Worm (Caenorhabditis elegans) whole organism, young adult: ENCODE measurements around the gene T21D12.14.

Experiments used
- B0261.1 ChIP-seq: sonication (generic microtip); optimal IDR thresholded peaks from 2 replicates; lab custom pipeline; 2016; ENCODE audit warnings: mild to moderate bottlenecking, missing genetic modification characterization, moderate library complexity, missing compliant biosample characterization
- C06A6.2 ChIP-seq: fragments of 200-800 bp; sonication (Bioruptor generic); conservative IDR thresholded peaks from 2 replicates; pipeline ENCODE4 v1.3.6; 2022; ENCODE audit warnings: missing genetic modification characterization, missing compliant biosample characterization
- C17E4.6 ChIP-seq: fragments of 200-800 bp; sonication (Bioruptor generic); IDR thresholded peaks from 2 replicates; pipeline ENCODE4 v1.3.6; 2022; ENCODE audit warnings: missing genetic modification reagents, missing genetic modification characterization, missing compliant biosample characterization
- D2030.7 ChIP-seq: fragments of 200-800 bp; sonication (Bioruptor generic); IDR thresholded peaks from 2 replicates; pipeline ENCODE4 v1.3.6; 2022; ENCODE audit warnings: missing genetic modification reagents, missing genetic modification characterization, missing compliant biosample characterization
- F10E7.11 ChIP-seq: sonication (generic microtip); optimal IDR thresholded peaks from 2 replicates; lab custom pipeline; 2017; ENCODE audit warnings: mild to moderate bottlenecking, missing genetic modification characterization, moderate library complexity, missing compliant biosample characterization
- F33H1.4 ChIP-seq: fragments of 200-800 bp; sonication (Bioruptor generic); IDR thresholded peaks from 2 replicates; pipeline ENCODE4 v1.3.6; 2022; ENCODE audit warnings: missing genetic modification reagents, missing genetic modification characterization, missing compliant biosample characterization
- F37B4.10 ChIP-seq: fragments of 200-800 bp; sonication (Bioruptor generic); IDR thresholded peaks from 2 replicates; pipeline ENCODE4 v1.3.6; 2022; ENCODE audit warnings: missing genetic modification characterization, missing compliant biosample characterization
- K11D2.4 ChIP-seq: fragments of 200-800 bp; sonication (Bioruptor generic); IDR thresholded peaks from 2 replicates; pipeline ENCODE4 v1.3.6; 2022; ENCODE audit warnings: missing genetic modification reagents, missing genetic modification characterization, missing compliant biosample characterization
- Y53G8AR.9 ChIP-seq: fragments of 200-800 bp; sonication (Bioruptor generic); conservative IDR thresholded peaks from 2 replicates; pipeline ENCODE4 v1.3.6; 2022; ENCODE audit warnings: missing genetic modification reagents, missing genetic modification characterization, missing compliant biosample characterization
- Y67H2A.10 ChIP-seq: fragments of 200-800 bp; sonication (Bioruptor generic); conservative IDR thresholded peaks from 2 replicates; pipeline ENCODE4 v1.3.6; 2022; ENCODE audit warnings: missing genetic modification reagents, missing genetic modification characterization, missing compliant biosample characterization
- Y79H2A.3 ChIP-seq: fragments of 200-800 bp; sonication (Bioruptor generic); conservative IDR thresholded peaks from 2 replicates; pipeline ENCODE4 v1.3.6; 2022; ENCODE audit warnings: missing genetic modification reagents, missing genetic modification characterization, missing compliant biosample characterization
- Y95B8A.8 ChIP-seq: fragments of 200-800 bp; sonication (Bioruptor generic); IDR thresholded peaks from 2 replicates; pipeline ENCODE4 v1.3.6; 2022; ENCODE audit warnings: missing genetic modification reagents, missing genetic modification characterization, missing compliant biosample characterization
- ZK185.1 ChIP-seq: sonication (generic microtip); optimal IDR thresholded peaks from 2 replicates; lab custom pipeline; 2016; ENCODE audit warnings: mild to moderate bottlenecking, missing genetic modification characterization, missing compliant biosample characterization; ENCODE audit not compliant: poor library complexity, severe bottlenecking
- aptf-2 ChIP-seq: fragments of 200-800 bp; sonication (Bioruptor generic); conservative IDR thresholded peaks from 2 replicates; pipeline ENCODE4 v1.3.6; 2022; ENCODE audit warnings: missing genetic modification reagents, missing genetic modification characterization, missing compliant biosample characterization
- attf-3 ChIP-seq: fragments of 200-800 bp; sonication (Bioruptor generic); conservative IDR thresholded peaks from 2 replicates; pipeline ENCODE4 v1.3.6; 2022; ENCODE audit warnings: missing genetic modification reagents, missing genetic modification characterization, missing compliant biosample characterization
- attf-6 ChIP-seq: fragments of 200-800 bp; sonication (Bioruptor generic); IDR thresholded peaks from 2 replicates; pipeline ENCODE4 v1.3.6; 2022; ENCODE audit warnings: missing genetic modification reagents, missing genetic modification characterization, missing compliant biosample characterization
- cebp-1 ChIP-seq, 2 experiments: fragments of 200-800 bp in 1 of 2; sonication (Bioruptor generic) in 1 of 2; sonication (generic microtip) in 1 of 2; IDR thresholded peaks in 1 of 2; optimal IDR thresholded peaks in 1 of 2; 2 replicates each; pipeline versions ENCODE4 v1.3.6 to Lab custom; 2017 to 2022; ENCODE audit warnings: missing compliant biosample characterization in 2 of 2, missing genetic modification characterization in 2 of 2, mild to moderate bottlenecking in 1 of 2, missing genetic modification reagents in 1 of 2, moderate library complexity in 1 of 2
- cebp-2 ChIP-seq: fragments of 200-800 bp; sonication (Bioruptor generic); IDR thresholded peaks from 2 replicates; pipeline ENCODE4 v1.3.6; 2022; ENCODE audit warnings: missing genetic modification characterization, missing compliant biosample characterization
- ceh-27 ChIP-seq: fragments of 200-800 bp; sonication (Bioruptor generic); optimal IDR thresholded peaks from 2 replicates; lab custom pipeline; 2018; ENCODE audit warnings: mild to moderate bottlenecking, missing genetic modification characterization, moderate library complexity, missing compliant biosample characterization
- dox-1 ChIP-seq: fragments of 200-800 bp; sonication (Bioruptor generic); IDR thresholded peaks from 2 replicates; pipeline ENCODE4 v1.3.6; 2022; ENCODE audit warnings: missing genetic modification reagents, missing genetic modification characterization, missing compliant biosample characterization
- dpff-1 ChIP-seq: sonication (generic microtip); optimal IDR thresholded peaks from 2 replicates; lab custom pipeline; 2017; ENCODE audit warnings: mild to moderate bottlenecking, missing genetic modification characterization, missing compliant biosample characterization
- egrh-3 ChIP-seq: fragments of 200-800 bp; sonication (Bioruptor generic); IDR thresholded peaks from 2 replicates; pipeline ENCODE4 v1.3.6; 2022; ENCODE audit warnings: missing genetic modification reagents, missing genetic modification characterization, missing compliant biosample characterization
- fkh-3 ChIP-seq: sonication (generic microtip); optimal IDR thresholded peaks from 2 replicates; lab custom pipeline; 2016; ENCODE audit warnings: mild to moderate bottlenecking, missing genetic modification characterization, missing compliant biosample characterization
- gei-17 ChIP-seq: fragments of 200-800 bp; sonication (Bioruptor generic); optimal IDR thresholded peaks from 2 replicates; lab custom pipeline; 2018; ENCODE audit warnings: mild to moderate bottlenecking, missing genetic modification characterization, missing compliant biosample characterization
- hlh-12 ChIP-seq: sonication (generic microtip); optimal IDR thresholded peaks from 2 replicates; lab custom pipeline; 2016; ENCODE audit warnings: missing genetic modification characterization, missing compliant biosample characterization
- hmg-1.2 ChIP-seq: fragments of 200-800 bp; sonication (Bioruptor generic); IDR thresholded peaks from 2 replicates; pipeline ENCODE4 v1.3.6; 2022; ENCODE audit warnings: missing genetic modification reagents, missing genetic modification characterization, missing compliant biosample characterization
- hsf-1 ChIP-seq: fragments of 200-800 bp; sonication (Bioruptor generic); IDR thresholded peaks from 2 replicates; pipeline ENCODE4 v1.3.6; 2022; ENCODE audit warnings: missing genetic modification reagents, missing genetic modification characterization, missing compliant biosample characterization
- lin-40 ChIP-seq: sonication (generic microtip); optimal IDR thresholded peaks from 2 replicates; lab custom pipeline; 2016; ENCODE audit warnings: missing genetic modification characterization, mild to moderate bottlenecking, missing compliant biosample characterization, missing genotype, missing genetic modification reagents
- lin-54 ChIP-seq: fragments of 200-800 bp; sonication (Bioruptor generic); optimal IDR thresholded peaks from 2 replicates; lab custom pipeline; 2018; ENCODE audit warnings: mild to moderate bottlenecking, missing genetic modification characterization, missing compliant biosample characterization
- lir-1 ChIP-seq: fragments of 200-800 bp; sonication (Bioruptor generic); conservative IDR thresholded peaks from 2 replicates; pipeline ENCODE4 v1.3.6; 2022; ENCODE audit warnings: missing genetic modification reagents, missing genetic modification characterization, missing compliant biosample characterization
- madf-6 ChIP-seq: fragments of 200-800 bp; sonication (Bioruptor generic); IDR thresholded peaks from 2 replicates; pipeline ENCODE4 v1.3.6; 2022; ENCODE audit warnings: missing genetic modification reagents, missing genetic modification characterization, missing compliant biosample characterization
- mcd-1 ChIP-seq: fragments of 200-800 bp; sonication (Bioruptor generic); IDR thresholded peaks from 2 replicates; pipeline ENCODE4 v1.3.6; 2022; ENCODE audit warnings: missing genetic modification reagents, missing genetic modification characterization, missing compliant biosample characterization
- mel-28 ChIP-seq: sonication (generic microtip); optimal IDR thresholded peaks from 2 replicates; lab custom pipeline; 2016; ENCODE audit warnings: borderline replicate concordance, mild to moderate bottlenecking, missing genetic modification characterization, missing compliant biosample characterization
- nhr-120 ChIP-seq: fragments of 200-800 bp; sonication (Bioruptor generic); IDR thresholded peaks from 2 replicates; pipeline ENCODE4 v1.3.6; 2022; ENCODE audit warnings: missing genetic modification characterization, missing compliant biosample characterization
- nhr-27 ChIP-seq: fragments of 200-800 bp; sonication (Bioruptor generic); optimal IDR thresholded peaks from 2 replicates; lab custom pipeline; 2018; ENCODE audit warnings: mild to moderate bottlenecking, missing genetic modification characterization, moderate library complexity, missing compliant biosample characterization
- nhr-80 ChIP-seq: sonication (generic microtip); optimal IDR thresholded peaks from 2 replicates; lab custom pipeline; 2016; ENCODE audit warnings: missing genetic modification characterization, missing compliant biosample characterization
- sdz-38 ChIP-seq: sonication (generic microtip); optimal IDR thresholded peaks from 2 replicates; lab custom pipeline; 2016; ENCODE audit warnings: missing genotype, missing genetic modification characterization, missing compliant biosample characterization
- sea-2 ChIP-seq: fragments of 200-800 bp; sonication (Bioruptor generic); IDR thresholded peaks from 2 replicates; pipeline ENCODE4 v1.3.6; 2022; ENCODE audit warnings: missing genetic modification characterization, missing compliant biosample characterization
- somi-1 ChIP-seq: fragments of 200-800 bp; sonication (Bioruptor generic); optimal IDR thresholded peaks from 2 replicates; lab custom pipeline; 2018; ENCODE audit warnings: mild to moderate bottlenecking, missing genetic modification characterization, missing compliant biosample characterization
- tbp1 ChIP-seq: fragments of 200-800 bp; sonication (Bioruptor generic); optimal IDR thresholded peaks from 2 replicates; lab custom pipeline; 2018; ENCODE audit warnings: mild to moderate bottlenecking, missing genetic modification characterization, missing compliant biosample characterization
- ztf-22 ChIP-seq: fragments of 200-800 bp; sonication (Bioruptor generic); optimal IDR thresholded peaks from 2 replicates; lab custom pipeline; 2018; ENCODE audit warnings: mild to moderate bottlenecking, missing genetic modification characterization, moderate library complexity, missing compliant biosample characterization

T21D12.14 gene

DNA sequence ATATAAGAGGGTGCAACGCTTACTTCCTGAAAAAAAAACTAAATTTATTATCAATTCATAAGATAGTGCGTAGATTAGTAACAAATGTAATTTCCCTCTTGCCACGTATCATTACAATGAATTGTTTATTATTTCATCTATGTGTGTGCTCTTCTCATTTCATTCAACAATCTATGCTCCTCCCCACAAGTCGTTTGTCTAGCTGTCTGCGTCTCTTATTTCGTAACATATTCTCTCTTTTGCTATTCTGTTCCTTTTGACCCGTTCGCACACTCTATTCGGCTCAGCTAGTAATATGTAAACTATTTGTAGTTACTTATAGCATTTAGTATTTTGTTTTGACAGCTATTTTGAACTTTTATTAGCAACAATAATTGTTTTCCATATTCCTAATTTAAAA, 5.9 kb downstream of the T21D12.14 start:
- no peak; the same call in 1 of the 2 replicates for TF ChIP-seq cebp-1 (GFP tag; IDR thresholded peaks at IDR 0.05; lab: Robert Waterston, UW)
- TF ChIP-seq cebp-1 (tag; optimal IDR thresholded peaks at IDR 0.05; lab: Kevin White, UChicago): peak; percentile 74
- TF ChIP-seq ZK185.1 (tag; lab: Kevin White, UChicago): no peak
- peak; percentile 80 for TF ChIP-seq hmg-1.2

DNA sequence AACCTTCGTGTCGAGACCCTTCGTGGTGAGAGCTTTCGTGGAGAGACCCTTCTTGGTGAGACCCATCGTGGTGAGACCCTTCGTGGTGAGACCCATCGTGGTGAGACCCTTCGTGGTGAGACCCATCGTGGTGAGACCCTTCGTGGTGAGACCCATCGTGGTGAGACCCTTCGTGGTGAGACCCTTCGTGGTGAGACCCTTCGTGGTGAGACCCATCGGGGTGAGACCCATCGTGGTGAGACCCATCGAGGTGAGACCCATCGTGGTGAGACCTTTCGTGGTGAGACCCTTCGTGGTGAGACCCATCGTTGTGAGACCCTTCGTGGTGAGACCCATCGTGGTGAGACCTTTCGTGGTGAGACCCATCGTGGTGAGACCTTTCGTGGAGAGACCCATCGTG, 6.7 kb downstream of the T21D12.14 start:
- TF ChIP-seq hmg-1.2: 0 out of 2 replicates have a peak, but pooled peaks have one; percentile 9
- peak; percentile 16; the same call in 1 of the 2 replicates for TF ChIP-seq dox-1 (GFP tag; lab: Robert Waterston, UW)
- peak; percentile 68; the same call in 1 of the 2 replicates for TF ChIP-seq egrh-3 (GFP tag; lab: Robert Waterston, UW)
- 0 out of 2 replicates have a peak, but pooled peaks have one; percentile 13 for TF ChIP-seq Y53G8AR.9
- peak; percentile 46 for TF ChIP-seq F33H1.4 (GFP tag; lab: Robert Waterston, UW)

DNA sequence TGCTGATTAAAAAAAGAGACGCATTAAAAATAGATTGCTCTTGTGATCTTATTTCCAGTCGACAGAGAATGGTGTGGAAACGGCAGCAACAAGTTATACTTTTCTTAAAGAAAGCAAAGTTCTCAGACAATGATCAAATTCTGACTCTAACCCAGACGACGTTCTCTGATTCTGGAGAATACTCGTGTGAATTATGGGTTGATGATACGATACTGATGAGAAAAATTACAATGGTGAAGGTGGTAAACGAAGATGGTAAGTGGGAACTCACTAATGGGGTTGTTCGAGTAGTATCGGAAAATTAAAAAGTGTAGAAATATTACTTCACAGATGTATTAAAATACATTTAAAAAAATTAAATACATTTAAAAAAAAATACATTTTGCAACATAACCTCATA, 9.6 kb downstream of the T21D12.14 start:
- TF ChIP-seq attf-6 (no peak), tbp1 (GFP tag; lab: Kevin White, UChicago) (no peak), nhr-27 (tag; lab: Kevin White, UChicago) (no peak), B0261.1 (tag; lab: Kevin White, UChicago) (no peak), cebp-1 (GFP tag; IDR thresholded peaks at IDR 0.05; lab: Robert Waterston, UW) (no peak), cebp-1 (tag; optimal IDR thresholded peaks at IDR 0.05; lab: Kevin White, UChicago) (no peak), aptf-2 (GFP tag; lab: Robert Waterston, UW) (no peak), cebp-2 (GFP tag; lab: Robert Waterston, UW) (no peak), attf-3 (GFP tag; lab: Robert Waterston, UW) (no peak), hlh-12 (tag; lab: Kevin White, UChicago) (no peak), K11D2.4 (GFP tag; lab: Robert Waterston, UW) (no peak), sdz-38 (tag; lab: Kevin White, UChicago) (no peak), C06A6.2 (GFP tag; lab: Robert Waterston, UW) (no peak), ceh-27 (no peak), F10E7.11 (no peak), somi-1 (GFP tag; lab: Kevin White, UChicago) (no peak), Y67H2A.10 (no peak), lin-54 (GFP tag; lab: Kevin White, UChicago) (no peak), madf-6 (GFP tag; lab: Robert Waterston, UW) (no peak)

DNA sequence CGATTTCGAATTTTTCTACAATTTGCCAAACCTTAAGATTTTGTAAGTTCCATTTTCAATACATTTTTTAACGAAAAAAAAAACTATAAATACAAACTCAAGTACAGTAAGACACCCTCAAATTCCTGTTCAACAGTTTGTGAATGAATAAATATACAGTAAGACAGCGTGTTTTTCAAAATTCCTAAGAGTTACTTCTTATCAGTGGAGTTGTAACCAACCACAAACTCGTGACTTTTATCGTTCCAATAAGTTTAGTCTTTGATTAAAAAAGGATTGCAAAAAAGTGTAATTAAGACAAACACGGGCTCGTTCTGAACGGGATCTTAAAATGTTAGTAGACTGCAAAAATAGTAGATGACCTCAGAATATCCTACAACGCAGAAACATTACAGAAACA, 12.8 kb downstream of the T21D12.14 start:
- no peak for TF ChIP-seq somi-1 (GFP tag; lab: Kevin White, UChicago)
- TF ChIP-seq nhr-80 (tag; lab: Kevin White, UChicago): peak; percentile 15
- TF ChIP-seq, all 124 proteins: peak for 1

DNA sequence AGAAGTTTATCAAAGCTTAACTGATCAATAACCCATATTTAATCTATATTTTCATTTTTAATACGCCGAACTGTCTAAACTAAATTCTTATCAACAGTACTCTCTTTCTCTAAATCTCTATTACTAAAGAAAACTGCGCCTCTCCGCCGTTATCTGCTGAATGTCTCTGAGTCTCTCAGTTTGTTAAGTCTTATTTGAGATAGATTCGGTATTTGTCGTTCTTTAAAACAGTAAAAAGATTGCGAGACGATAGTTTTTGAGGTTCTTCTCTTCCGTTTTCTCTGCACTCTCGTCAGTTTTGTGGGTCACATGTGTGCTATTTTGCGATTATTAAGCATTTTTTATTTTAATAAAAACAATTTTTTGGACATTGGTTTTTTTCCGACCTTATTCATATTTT, 13.7 kb downstream of the T21D12.14 start, which contains the start of gene sma-10:
TSS of gene sma-10 (plus strand) at position 236 of the 400 bp plus-strand sequence.
- TF ChIP-seq fkh-3 (tag; lab: Kevin White, UChicago) (no peak), D2030.7 (GFP tag; lab: Robert Waterston, UW) (no peak), mel-28 (tag; lab: Kevin White, UChicago) (no peak), dpff-1 (tag; lab: Kevin White, UChicago) (no peak), lir-1 (GFP tag; lab: Robert Waterston, UW) (no peak), C17E4.6 (no peak), ztf-22 (GFP tag; lab: Kevin White, UChicago) (peak; percentile 22), hsf-1 (GFP tag; lab: Robert Waterston, UW) (no peak), gei-17 (no peak), Y53G8AR.9 (no peak), mcd-1 (GFP tag; lab: Robert Waterston, UW) (no peak), Y95B8A.8 (no peak), F37B4.10 (GFP tag; lab: Robert Waterston, UW) (no peak), Y79H2A.3 (GFP tag; lab: Robert Waterston, UW) (no peak), madf-6 (GFP tag; lab: Robert Waterston, UW) (no peak), lin-40 (tag; lab: Kevin White, UChicago) (peak; percentile 55), hmg-1.2 (peak; percentile 40; the same call in 1 of the 2 replicates), tbp1 (GFP tag; lab: Kevin White, UChicago) (peak; percentile 44), nhr-120 (GFP tag; lab: Robert Waterston, UW) (no peak), sea-2 (no peak)
